Worm (Caenorhabditis elegans) whole organism, L1 larva: ENCODE measurements around the gene plpp-1.1.

Source experiments
- C16A3.4 ChIP-seq: fragments of 150-350 bp; optimal IDR thresholded peaks from 2 replicates; lab custom pipeline; 2014; ENCODE audit warnings: missing biosample characterization, missing genetic modification characterization
- F16B12.6 ChIP-seq: fragments of 150-350 bp; optimal IDR thresholded peaks from 2 replicates; lab custom pipeline; 2014; ENCODE audit warnings: missing biosample characterization, missing genetic modification characterization
- Y116A8C.19 ChIP-seq: sonication (generic microtip); optimal IDR thresholded peaks from 2 replicates; lab custom pipeline; 2016; ENCODE audit warnings: missing compliant biosample characterization, missing genetic modification characterization, borderline replicate concordance
- ceh-63 ChIP-seq: fragments of 200-800 bp; sonication (Bioruptor generic); optimal IDR thresholded peaks from 2 replicates; lab custom pipeline; 2018; ENCODE audit warnings: mild to moderate bottlenecking, missing genetic modification characterization, missing compliant biosample characterization
- ceh-90 ChIP-seq: sonication (generic microtip); optimal IDR thresholded peaks from 2 replicates; lab custom pipeline; 2016; ENCODE audit warnings: missing genetic modification characterization, missing compliant biosample characterization
- dsc-1 ChIP-seq: sonication (generic microtip); optimal IDR thresholded peaks from 2 replicates; lab custom pipeline; 2016; ENCODE audit warnings: mild to moderate bottlenecking, missing genetic modification characterization, missing compliant biosample characterization
- efl-1 ChIP-seq, 4 experiments: fragments of 150-350 bp; optimal IDR thresholded peaks in 3 of 4; peaks in 1 of 4; 1 replicate in 1 of 4; 2 replicates in 3 of 4; lab custom pipeline; 2014; ENCODE audit warnings: missing biosample characterization in 2 of 4, missing genetic modification characterization in 2 of 4, missing genetic modification reagents in 2 of 4
- egl-27 ChIP-seq, 2 experiments: fragments of 150-350 bp in 1 of 2; sonication (generic microtip); optimal IDR thresholded peaks; 3 replicates each; lab custom pipeline; 2017 to 2018; ENCODE audit warnings: missing biosample characterization in 2 of 2, missing genetic modification characterization in 2 of 2, missing genetic modification reagents in 2 of 2
- elt-3 ChIP-seq, 6 experiments: fragments of 150-350 bp in 1 of 6; sonication (generic microtip); optimal IDR thresholded peaks; 2 replicates each; lab custom pipeline; 2017 to 2018; ENCODE audit warnings: missing biosample characterization in 6 of 6, missing genetic modification characterization in 6 of 6, inconsistent platforms in 1 of 6
- fkh-10 ChIP-seq: sonication (generic microtip); optimal IDR thresholded peaks from 2 replicates; lab custom pipeline; 2017; ENCODE audit warnings: missing biosample characterization, missing genetic modification reagents, missing genetic modification characterization
- fkh-4 ChIP-seq: sonication (generic microtip); optimal IDR thresholded peaks from 2 replicates; lab custom pipeline; 2016; ENCODE audit warnings: missing compliant biosample characterization, missing genetic modification characterization, borderline replicate concordance
- grh-1 ChIP-seq: fragments of 200-800 bp; sonication (Bioruptor generic); IDR thresholded peaks from 2 replicates; pipeline ENCODE4 v1.3.6; 2022; ENCODE audit warnings: missing genetic modification reagents, missing genetic modification characterization, missing compliant biosample characterization
- hlh-4 ChIP-seq: sonication (generic microtip); optimal IDR thresholded peaks from 2 replicates; lab custom pipeline; 2016; ENCODE audit warnings: mild to moderate bottlenecking, missing genetic modification characterization, missing compliant biosample characterization
- hpl-2 ChIP-seq: fragments of 150-350 bp; optimal IDR thresholded peaks from 2 replicates; lab custom pipeline; 2014; ENCODE audit warnings: missing biosample characterization, missing genetic modification reagents, missing genetic modification characterization
- irx-1 ChIP-seq: sonication (generic microtip); optimal IDR thresholded peaks from 2 replicates; lab custom pipeline; 2016; ENCODE audit warnings: missing genetic modification characterization, missing compliant biosample characterization
- isw-1 ChIP-seq: fragments of 200-800 bp; sonication (Bioruptor generic); IDR thresholded peaks from 2 replicates; pipeline ENCODE4 v1.3.6; 2022; ENCODE audit warnings: missing genetic modification characterization, missing compliant biosample characterization
- lin-13 ChIP-seq: fragments of 150-350 bp; optimal IDR thresholded peaks from 2 replicates; lab custom pipeline; 2014; ENCODE audit warnings: missing biosample characterization, missing genetic modification reagents, missing genetic modification characterization
- lin-15B ChIP-seq: fragments of 150-350 bp; sonication (generic microtip); optimal IDR thresholded peaks from 3 replicates; lab custom pipeline; 2014; ENCODE audit warnings: missing biosample characterization, missing genetic modification characterization
- lin-35 ChIP-seq, 2 experiments: fragments of 150-350 bp; optimal IDR thresholded peaks; 2 replicates each; lab custom pipeline; 2014; ENCODE audit warnings: missing biosample characterization in 2 of 2, missing genetic modification characterization in 2 of 2, missing genetic modification reagents in 2 of 2
- lir-3 ChIP-seq: sonication (generic microtip); optimal IDR thresholded peaks from 2 replicates; lab custom pipeline; 2016; ENCODE audit warnings: mild to moderate bottlenecking, missing genetic modification characterization, moderate library complexity, missing compliant biosample characterization; ENCODE audit not compliant: poor library complexity
- mab-9 ChIP-seq: fragments of 200-800 bp; sonication (Bioruptor generic); IDR thresholded peaks from 2 replicates; pipeline ENCODE4 v1.3.6; 2022; ENCODE audit warnings: missing genetic modification reagents, missing genetic modification characterization, missing compliant biosample characterization
- mef-2 ChIP-seq: fragments of 150-350 bp; optimal IDR thresholded peaks from 2 replicates; lab custom pipeline; 2014; ENCODE audit warnings: missing biosample characterization, missing genetic modification characterization
- mep-1 ChIP-seq: fragments of 150-350 bp; optimal IDR thresholded peaks from 2 replicates; lab custom pipeline; 2014; ENCODE audit warnings: missing biosample characterization, missing genetic modification characterization
- nhr-237 ChIP-seq: fragments of 150-350 bp; optimal IDR thresholded peaks from 2 replicates; lab custom pipeline; 2014; ENCODE audit warnings: missing biosample characterization, missing genetic modification characterization
- nhr-71 ChIP-seq: sonication (generic microtip); optimal IDR thresholded peaks from 2 replicates; lab custom pipeline; 2016; ENCODE audit warnings: mild to moderate bottlenecking, missing genetic modification characterization, moderate library complexity, missing compliant biosample characterization
- nhr-84 ChIP-seq: sonication (generic microtip); optimal IDR thresholded peaks from 2 replicates; lab custom pipeline; 2017; ENCODE audit warnings: missing biosample characterization, missing genetic modification characterization
- nhr-85 ChIP-seq: sonication (generic microtip); peaks from one replicate; lab custom pipeline; 2016; ENCODE audit warnings: missing genetic modification characterization, inconsistent platforms, missing compliant biosample characterization
- pax-3 ChIP-seq: fragments of 200-800 bp; sonication (Bioruptor generic); optimal IDR thresholded peaks from 2 replicates; lab custom pipeline; 2018; ENCODE audit warnings: mild to moderate bottlenecking, missing genetic modification characterization, moderate library complexity, missing compliant biosample characterization
- skn-1 ChIP-seq: fragments of 150-350 bp; optimal IDR thresholded peaks from 2 replicates; lab custom pipeline; 2014; ENCODE audit warnings: missing biosample characterization, missing genetic modification characterization
- snpc-4 ChIP-seq: fragments of 150-350 bp; optimal IDR thresholded peaks from 2 replicates; lab custom pipeline; 2014; ENCODE audit warnings: missing biosample characterization, missing genetic modification characterization
- sox-4 ChIP-seq: sonication (generic microtip); optimal IDR thresholded peaks from 2 replicates; lab custom pipeline; 2016; ENCODE audit warnings: missing genetic modification characterization, missing compliant biosample characterization
- tbx-2 ChIP-seq: sonication (generic microtip); optimal IDR thresholded peaks from 2 replicates; lab custom pipeline; 2016; ENCODE audit warnings: missing genetic modification characterization, missing compliant biosample characterization
- tlp-1 ChIP-seq: fragments of 150-350 bp; optimal IDR thresholded peaks from 2 replicates; lab custom pipeline; 2014; ENCODE audit warnings: missing biosample characterization, missing genetic modification characterization
- unc-130 ChIP-seq: fragments of 150-350 bp; optimal IDR thresholded peaks from 2 replicates; lab custom pipeline; 2017; ENCODE audit warnings: missing biosample characterization, missing genetic modification characterization, inconsistent platforms
- unc-30 ChIP-seq: sonication (generic microtip); optimal IDR thresholded peaks from 2 replicates; lab custom pipeline; 2017; ENCODE audit warnings: missing biosample characterization, missing genetic modification characterization
- unc-62 ChIP-seq: fragments of 150-350 bp; optimal IDR thresholded peaks from 2 replicates; lab custom pipeline; 2014; ENCODE audit warnings: missing biosample characterization, missing genetic modification reagents, missing genetic modification characterization
- unc-86 ChIP-seq: sonication (generic microtip); optimal IDR thresholded peaks from 2 replicates; lab custom pipeline; 2016; ENCODE audit warnings: missing genetic modification characterization, missing compliant biosample characterization
- unc-98 ChIP-seq: fragments of 200-800 bp; sonication (Bioruptor generic); IDR thresholded peaks from 2 replicates; pipeline ENCODE4 v1.3.6; 2022; ENCODE audit warnings: missing genetic modification characterization, missing compliant biosample characterization
- xbp-1 ChIP-seq: sonication (generic microtip); optimal IDR thresholded peaks from 2 replicates; lab custom pipeline; 2016; ENCODE audit warnings: missing genetic modification characterization, missing compliant biosample characterization
- ztf-4 ChIP-seq: fragments of 150-350 bp; optimal IDR thresholded peaks from 2 replicates; lab custom pipeline; 2014; ENCODE audit warnings: missing biosample characterization, missing genetic modification characterization

Gene plpp-1.1

ce11 chrII:3929446-3929845 lies 1.7 kb upstream of the plpp-1.1 start (continued):
- TF ChIP-seq efl-1 (optimal IDR thresholded peaks at IDR 0.05; lab: Kevin White, UChicago): peak; percentile 6 to 36
- peak; percentile 7 to 81 for TF ChIP-seq efl-1 (GFP tag; optimal IDR thresholded peaks at IDR 0.05 in 1 of 2; lab: Kevin White, UChicago)
- TF ChIP-seq lin-35 (GFP tag; optimal IDR thresholded peaks at IDR 0.05; lab: Kevin White, UChicago): peak; percentile 10 to 69
- peak; percentile 3 for TF ChIP-seq nhr-237 (tag; lab: Kevin White, UChicago)
- TF ChIP-seq mep-1 (tag; lab: Kevin White, UChicago): peak; percentile 54
- peak; percentile 58 for TF ChIP-seq nhr-85
- peak; percentile 85 for TF ChIP-seq grh-1 (GFP tag; lab: Robert Waterston, UW)
- TF ChIP-seq nhr-71 (tag; lab: Kevin White, UChicago): peak; percentile 60

ce11 chrII:3922696-3923095 lies 5.1 kb downstream of the plpp-1.1 start:
- no peak for TF ChIP-seq fkh-10 (GFP tag; lab: Kevin White, UChicago)
- no peak for TF ChIP-seq egl-27 (tag; optimal IDR thresholded peaks at IDR 0.05; lab: Kevin White, UChicago)
- no peak for TF ChIP-seq Y116A8C.19 (tag; lab: Kevin White, UChicago)

- TF ChIP-seq F16B12.6 (tag; lab: Kevin White, UChicago) (no peak), skn-1 (tag; lab: Kevin White, UChicago) (no peak), hpl-2 (no peak)
Observed at ce11 chrII:3920611-3921010, 7.2 kb downstream of the plpp-1.1 start.

ce11 chrII:3917985-3918633 lies 9.7 kb downstream of the plpp-1.1 start:
- no peak for TF ChIP-seq tbx-2 (tag; lab: Kevin White, UChicago)
- peak; percentile 91 for TF ChIP-seq dsc-1 (tag; lab: Kevin White, UChicago)

- TF ChIP-seq lir-3 (no peak), lin-13 (GFP tag; lab: Kevin White, UChicago) (no peak), pax-3 (tag; lab: Kevin White, UChicago) (no peak)
Observed at ce11 chrII:3913673-3914072, 14.1 kb downstream of the plpp-1.1 start.

ce11 chrII:3911716-3912115 lies 16.1 kb downstream of the plpp-1.1 start, which contains the start of gene F53C3.1:
Gene F53C3.1, plus strand, starts transcription at chrII:3912016.
- TF ChIP-seq nhr-85 (no peak), ztf-4 (no peak), lir-3 (no peak), fkh-4 (no peak), lin-15B (tag; lab: Kevin White, UChicago) (no peak), xbp-1 (tag; lab: Kevin White, UChicago) (no peak), F16B12.6 (tag; lab: Kevin White, UChicago) (no peak), elt-3 (tag; optimal IDR thresholded peaks at IDR 0.05; lab: Kevin White, UChicago) (no peak), unc-130 (no peak)

ce11 chrII:3911284-3911683 lies 16.5 kb downstream of the plpp-1.1 start:
- TF ChIP-seq tlp-1 (tag; lab: Kevin White, UChicago) (no peak), hlh-4 (tag; lab: Kevin White, UChicago) (no peak), unc-30 (tag; lab: Kevin White, UChicago) (no peak), skn-1 (tag; lab: Kevin White, UChicago) (no peak), lin-35 (GFP tag; optimal IDR thresholded peaks at IDR 0.05; lab: Kevin White, UChicago) (peak in 1 of 2 experiments; percentile 46), unc-98 (GFP tag; lab: Robert Waterston, UW) (no peak), ceh-90 (tag; lab: Kevin White, UChicago) (no peak), elt-3 (tag; optimal IDR thresholded peaks at IDR 0.05; lab: Kevin White, UChicago) (no peak), mab-9 (no peak), ceh-63 (GFP tag; lab: Kevin White, UChicago) (no peak), fkh-10 (GFP tag; lab: Kevin White, UChicago) (no peak), nhr-84 (tag; lab: Kevin White, UChicago) (no peak), nhr-71 (tag; lab: Kevin White, UChicago) (peak; percentile 20), unc-86 (tag; lab: Kevin White, UChicago) (no peak), sox-4 (no peak), isw-1 (GFP tag; lab: Robert Waterston, UW) (no peak), efl-1 (optimal IDR thresholded peaks at IDR 0.05; lab: Kevin White, UChicago) (no peak), efl-1 (GFP tag; optimal IDR thresholded peaks at IDR 0.05 in 1 of 2; lab: Kevin White, UChicago) (peak in 1 of 2 experiments; percentile 44), mef-2 (no peak), snpc-4 (tag; lab: Kevin White, UChicago) (no peak), irx-1 (no peak), C16A3.4 (tag; lab: Kevin White, UChicago) (peak; percentile 4), unc-62 (GFP tag; lab: Kevin White, UChicago) (no peak)
